Fruit fly (Drosophila melanogaster): ENCODE measurements around the gene Ilp8.

The Ilp8 gene

DNA sequence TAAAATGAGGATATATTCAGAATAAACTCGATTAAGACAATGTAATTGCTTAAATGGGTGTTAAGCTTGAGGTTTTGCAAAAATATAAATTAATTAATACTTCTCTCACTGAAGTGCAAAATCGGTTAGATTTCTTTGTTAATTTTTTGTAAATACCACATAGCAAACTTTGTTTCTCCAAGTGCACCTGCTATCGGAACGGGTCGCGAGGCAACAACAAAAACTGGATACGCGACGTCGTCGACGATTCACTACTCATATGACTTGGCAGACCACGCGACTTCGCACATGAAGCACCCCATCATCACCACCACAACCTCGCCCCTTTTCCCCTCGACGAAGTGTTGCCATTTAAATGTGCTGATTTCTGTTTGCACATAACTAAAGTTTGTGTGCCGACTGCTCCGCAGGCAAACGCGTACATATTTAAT is 24.8 kb downstream of the Ilp8 start (continued):
- no peak for TF ChIP-seq chn (GFP tag; optimal IDR thresholded peaks at IDR 0.05)
- TF ChIP-seq Hr51 (GFP tag; optimal IDR thresholded peaks at IDR 0.05), result peak in 1 of 2 experiments; percentile 40
- TF ChIP-seq CG14860 (GFP tag; IDR thresholded peaks at IDR 0.05; ENCODE audit: partially characterized antibody), result no peak
- TF ChIP-seq sens-2 (GFP tag; IDR thresholded peaks at IDR 0.05), result no peak
- TF ChIP-seq crol (GFP tag; IDR thresholded peaks at IDR 0.05), result peak; percentile 76
- peak; percentile 19 for TF ChIP-seq ash1 (GFP tag; optimal IDR thresholded peaks at IDR 0.05)
- no peak for TF ChIP-seq luna (GFP tag; optimal IDR thresholded peaks at IDR 0.05)
- TF ChIP-seq CG6854 (GFP tag; optimal IDR thresholded peaks at IDR 0.05), result peak; percentile 1
- no peak for TF ChIP-seq repo (GFP tag; optimal IDR thresholded peaks at IDR 0.05)
- peak; percentile 3 for TF ChIP-seq Dip3 (GFP tag; optimal IDR thresholded peaks at IDR 0.05)
- TF ChIP-seq Pdp1 (GFP tag; optimal IDR thresholded peaks at IDR 0.05), result peak in 1 of 2 experiments; percentile 17
- TF ChIP-seq CG6791 (GFP tag; IDR thresholded peaks at IDR 0.05; ENCODE audit: partially characterized antibody), result no peak
- peak; percentile 52; the same call in 1 of the 2 replicates for TF ChIP-seq CG10366 (GFP tag; IDR thresholded peaks at IDR 0.05)
- TF ChIP-seq CG1024 (GFP tag; IDR thresholded peaks at IDR 0.05), result no peak; the same call in 1 of the 2 replicates
- no peak for TF ChIP-seq CG7963 (GFP tag; IDR thresholded peaks at IDR 0.05; ENCODE audit: partially characterized antibody)
- no peak for TF ChIP-seq Ets97D (GFP tag; optimal IDR thresholded peaks at IDR 0.05)
- no peak for TF ChIP-seq CG2129 (GFP tag; IDR thresholded peaks at IDR 0.05; ENCODE audit: partially characterized antibody)
- TF ChIP-seq Oaz (GFP tag; IDR thresholded peaks at IDR 0.05), result no peak
- no peak for TF ChIP-seq CG17912 (GFP tag; optimal IDR thresholded peaks at IDR 0.05)
- TF ChIP-seq Sry-β (GFP tag; optimal IDR thresholded peaks at IDR 0.05), result no peak
- peak; percentile 39; the same call in 1 of the 3 replicates for TF ChIP-seq CG17361 (GFP tag; IDR thresholded peaks at IDR 0.05)
- TF ChIP-seq maf-S (GFP tag; optimal IDR thresholded peaks at IDR 0.05), result no peak
- TF ChIP-seq CG2120 (GFP tag; optimal IDR thresholded peaks at IDR 0.05), result peak; percentile 31
- TF ChIP-seq Usf (GFP tag; optimal IDR thresholded peaks at IDR 0.05), result no peak
- no peak for TF ChIP-seq CG6765 (GFP tag; optimal IDR thresholded peaks at IDR 0.05)
- TF ChIP-seq HmgZ (tag; optimal IDR thresholded peaks at IDR 0.05), result peak; percentile 2
- TF ChIP-seq dm (GFP tag; optimal IDR thresholded peaks at IDR 0.05), result no peak
- no peak for TF ChIP-seq her (GFP tag; optimal IDR thresholded peaks at IDR 0.05)
- no peak for TF ChIP-seq CG13123 (GFP tag; optimal IDR thresholded peaks at IDR 0.05)
- no peak for TF ChIP-seq CG6654 (GFP tag; optimal IDR thresholded peaks at IDR 0.05)
- TF ChIP-seq Xbp1 (GFP tag; optimal IDR thresholded peaks at IDR 0.05), result peak; percentile 52
- TF ChIP-seq CG15073 (GFP tag; optimal IDR thresholded peaks at IDR 0.05), result no peak
- no peak for TF ChIP-seq wek (GFP tag; optimal IDR thresholded peaks at IDR 0.05)
- peak; percentile 20 for TF ChIP-seq schlank (tag; optimal IDR thresholded peaks at IDR 0.05)
- TF ChIP-seq CG3281 (GFP tag; optimal IDR thresholded peaks at IDR 0.05), result peak; percentile 7
- TF ChIP-seq ato (GFP tag; IDR thresholded peaks at IDR 0.05; ENCODE audit: partially characterized antibody), result no peak
- TF ChIP-seq CG31388 (GFP tag; optimal IDR thresholded peaks at IDR 0.05), result no peak
- peak; percentile 55; the same call in 2 of the 3 replicates for TF ChIP-seq dysf (GFP tag; IDR thresholded peaks at IDR 0.05)
- peak; percentile 47 for TF ChIP-seq CG10543 (GFP tag; optimal IDR thresholded peaks at IDR 0.05)
- no peak for TF ChIP-seq CG12071 (GFP tag; optimal IDR thresholded peaks at IDR 0.05)
- TF ChIP-seq pb (GFP tag; optimal IDR thresholded peaks at IDR 0.05), result no peak
- no peak for TF ChIP-seq onecut (GFP tag; IDR thresholded peaks at IDR 0.05)
- 0 out of 4 replicates have a peak, but pooled peaks have one; percentile 29 for TF ChIP-seq chinmo (GFP tag; IDR thresholded peaks at IDR 0.05; ENCODE audit: partially characterized antibody)
- no peak for TF ChIP-seq Camta (GFP tag; optimal IDR thresholded peaks at IDR 0.05)
- no peak for TF ChIP-seq dati (GFP tag; IDR thresholded peaks at IDR 0.05)
- no peak for TF ChIP-seq CG4617 (GFP tag; optimal IDR thresholded peaks at IDR 0.05; ENCODE audit: borderline replicate concordance)
- no peak for TF ChIP-seq Spps (tag; optimal IDR thresholded peaks at IDR 0.05)
- TF ChIP-seq CG2875 (GFP tag; optimal IDR thresholded peaks at IDR 0.05), result no peak
- no peak for TF ChIP-seq ab (GFP tag; optimal IDR thresholded peaks at IDR 0.05)
- TF ChIP-seq CG18262 (tag; optimal IDR thresholded peaks at IDR 0.05), result peak; percentile 28
